Fruit fly (Drosophila melanogaster): ENCODE data around the gene snRNP-U1-70K.

dm6 chr2L:6942714-6943113, 28.8 kb downstream of the snRNP-U1-70K start, which contains the start of gene CG18304:
- TF ChIP-seq CTCF (optimal IDR thresholded peaks at IDR 0.05): no peak
- no peak for TF ChIP-seq CG8478 (optimal IDR thresholded peaks at IDR 0.05)
